Fruit fly (Drosophila melanogaster) whole organism, prepupa: ENCODE results near the gene pyd.

Experiments used
- Blimp-1 ChIP-seq: fragments of 200-800 bp; sonication (Bioruptor generic); optimal IDR thresholded peaks from 3 replicates; lab custom pipeline; 2017; ENCODE audit warnings: missing biosample characterization, missing genetic modification characterization, mild to moderate bottlenecking, moderate library complexity, missing genetic modification reagents
- CG11294 ChIP-seq: fragments of 200-800 bp; sonication (Bioruptor generic); IDR thresholded peaks from 2 replicates; pipeline ENCODE4 v1.3.6; 2022; ENCODE audit warnings: missing biosample characterization, missing genetic modification characterization
- CG11762 ChIP-seq: fragments of 200-800 bp; sonication (Bioruptor generic); optimal IDR thresholded peaks from 3 replicates; lab custom pipeline; 2016; ENCODE audit warnings: missing biosample characterization, missing genetic modification characterization; ENCODE audit not compliant: insufficient read depth
- CG11902 ChIP-seq: fragments of 200-800 bp; sonication (Bioruptor generic); optimal IDR thresholded peaks from 3 replicates; lab custom pipeline; 2016; ENCODE audit warnings: missing biosample characterization, missing genetic modification characterization
- CG15336 ChIP-seq: fragments of 200-800 bp; sonication (Bioruptor generic); IDR thresholded peaks from 2 replicates; pipeline ENCODE4 v1.3.6; 2022; ENCODE audit warnings: missing biosample characterization, missing genetic modification characterization
- CG1621 ChIP-seq: fragments of 200-800 bp; sonication (Bioruptor generic); optimal IDR thresholded peaks from 3 replicates; lab custom pipeline; 2018; ENCODE audit warnings: missing biosample characterization, mild to moderate bottlenecking, missing genetic modification characterization
- CG16779 ChIP-seq: fragments of 200-800 bp; sonication (Bioruptor generic); optimal IDR thresholded peaks from 3 replicates; lab custom pipeline; 2017; ENCODE audit warnings: missing biosample characterization, mild to moderate bottlenecking, missing genetic modification characterization
- CG31627 ChIP-seq: fragments of 200-800 bp; sonication (Bioruptor generic); optimal IDR thresholded peaks from 3 replicates; lab custom pipeline; 2016; ENCODE audit warnings: missing biosample characterization, missing genetic modification characterization
- CG32006 ChIP-seq: fragments of 200-800 bp; sonication (Bioruptor generic); optimal IDR thresholded peaks from 3 replicates; lab custom pipeline; 2017; ENCODE audit warnings: missing biosample characterization, mild to moderate bottlenecking, missing genetic modification characterization
- CG34406 ChIP-seq: fragments of 200-800 bp; sonication (Bioruptor generic); optimal IDR thresholded peaks from 3 replicates; lab custom pipeline; 2016; ENCODE audit warnings: missing biosample characterization, missing genetic modification characterization
- CG3919 ChIP-seq: fragments of 200-800 bp; sonication (Bioruptor generic); optimal IDR thresholded peaks from 3 replicates; lab custom pipeline; 2016; ENCODE audit warnings: missing biosample characterization, missing genetic modification characterization
- CG4318 ChIP-seq: fragments of 200-800 bp; sonication (Bioruptor generic); optimal IDR thresholded peaks from 3 replicates; lab custom pipeline; 2017; ENCODE audit warnings: missing biosample characterization, mild to moderate bottlenecking, missing genetic modification characterization
- CG6276 ChIP-seq: fragments of 200-800 bp; sonication (Bioruptor generic); optimal IDR thresholded peaks from 2 replicates; lab custom pipeline; 2017; ENCODE audit warnings: missing biosample characterization, mild to moderate bottlenecking, missing genetic modification characterization
- CG6854 ChIP-seq: fragments of 200-800 bp; sonication (Bioruptor generic); optimal IDR thresholded peaks from 2 replicates; lab custom pipeline; 2017; ENCODE audit warnings: missing biosample characterization, mild to moderate bottlenecking, missing genetic modification characterization
- CG8119 ChIP-seq: fragments of 200-800 bp; sonication (Bioruptor generic); IDR thresholded peaks from 3 replicates; pipeline ENCODE4 v1.3.6; 2022; ENCODE audit warnings: missing biosample characterization, missing genetic modification characterization
- CG8632 ChIP-seq: fragments of 200-800 bp; sonication (Bioruptor generic); optimal IDR thresholded peaks from 3 replicates; lab custom pipeline; 2016; ENCODE audit warnings: missing biosample characterization, missing genetic modification characterization
- Eip75B ChIP-seq: fragments of 200-800 bp; sonication (Bioruptor generic); optimal IDR thresholded peaks from 3 replicates; lab custom pipeline; 2016; ENCODE audit warnings: missing biosample characterization, missing genetic modification characterization
- Eip78C ChIP-seq: fragments of 200-800 bp; sonication (Bioruptor generic); peaks from one replicate; lab custom pipeline; 2016; ENCODE audit warnings: missing biosample characterization, missing genetic modification characterization
- Ets96B ChIP-seq: fragments of 200-800 bp; optimal IDR thresholded peaks from 2 replicates; lab custom pipeline; 2019; ENCODE audit warnings: missing biosample characterization, mild to moderate bottlenecking, missing genetic modification characterization, moderate library complexity
- Hr4 ChIP-seq: fragments of 200-800 bp; sonication (Bioruptor generic); optimal IDR thresholded peaks from 3 replicates; lab custom pipeline; 2016; ENCODE audit warnings: missing biosample characterization, missing genetic modification characterization
- Met ChIP-seq: fragments of 200-800 bp; sonication (Bioruptor generic); optimal IDR thresholded peaks from 3 replicates; lab custom pipeline; 2016; ENCODE audit warnings: missing biosample characterization, missing genetic modification characterization
- OdsH ChIP-seq: fragments of 200-800 bp; sonication (Bioruptor generic); optimal IDR thresholded peaks from 3 replicates; lab custom pipeline; 2016; ENCODE audit warnings: missing biosample characterization, missing genetic modification characterization
- Smox ChIP-seq: fragments of 200-800 bp; sonication (Bioruptor generic); optimal IDR thresholded peaks from 3 replicates; lab custom pipeline; 2016; ENCODE audit warnings: missing biosample characterization, missing genetic modification characterization
- Sox102F ChIP-seq: fragments of 200-800 bp; sonication (Bioruptor generic); optimal IDR thresholded peaks from 2 replicates; lab custom pipeline; 2016; ENCODE audit warnings: missing biosample characterization, mild to moderate bottlenecking, missing genetic modification characterization
- achi ChIP-seq: fragments of 200-800 bp; sonication (Bioruptor generic); optimal IDR thresholded peaks from 3 replicates; lab custom pipeline; 2016; ENCODE audit warnings: missing biosample characterization, missing genetic modification characterization
- acj6 ChIP-seq: fragments of 200-800 bp; sonication (Bioruptor generic); optimal IDR thresholded peaks from 3 replicates; lab custom pipeline; 2016; ENCODE audit warnings: missing biosample characterization, missing genetic modification characterization
- dac ChIP-seq: fragments of 200-800 bp; sonication (Bioruptor generic); optimal IDR thresholded peaks from 2 replicates; lab custom pipeline; 2017; ENCODE audit warnings: missing biosample characterization, mild to moderate bottlenecking, missing genetic modification characterization
- dsx ChIP-seq: fragments of 200-800 bp; optimal IDR thresholded peaks from 3 replicates; lab custom pipeline; 2019; ENCODE audit warnings: missing biosample characterization, mild to moderate bottlenecking, missing genetic modification characterization, moderate library complexity; ENCODE audit not compliant: poor library complexity, severe bottlenecking
- eg ChIP-seq: fragments of 200-800 bp; sonication (Bioruptor generic); IDR thresholded peaks from 3 replicates; pipeline ENCODE4 v1.3.6; 2022; ENCODE audit warnings: missing biosample characterization, missing genetic modification characterization
- esn ChIP-seq: fragments of 200-800 bp; sonication (Bioruptor generic); optimal IDR thresholded peaks from 2 replicates; lab custom pipeline; 2016; ENCODE audit warnings: missing biosample characterization, mild to moderate bottlenecking, missing genetic modification characterization, moderate library complexity
- spab ChIP-seq: fragments of 200-800 bp; sonication (Bioruptor generic); optimal IDR thresholded peaks from 2 replicates; lab custom pipeline; 2017; ENCODE audit warnings: missing biosample characterization, mild to moderate bottlenecking, missing genetic modification characterization, missing genetic modification reagents
- ss ChIP-seq, 2 experiments: fragments of 200-800 bp; sonication (Bioruptor generic); optimal IDR thresholded peaks; 2 replicates in 1 of 2; 3 replicates in 1 of 2; lab custom pipeline; 2017 to 2018; ENCODE audit warnings: mild to moderate bottlenecking in 2 of 2, missing biosample characterization in 2 of 2, missing genetic modification characterization in 2 of 2, moderate library complexity in 1 of 2
- svp ChIP-seq: fragments of 200-800 bp; sonication (Bioruptor generic); peaks from one replicate; lab custom pipeline; 2016; ENCODE audit warnings: missing biosample characterization, missing genetic modification characterization
- vri ChIP-seq: fragments of 200-800 bp; sonication (Bioruptor generic); optimal IDR thresholded peaks from 3 replicates; lab custom pipeline; 2016; ENCODE audit warnings: missing biosample characterization, mild to moderate bottlenecking, missing genetic modification characterization

The pyd gene

DNA sequence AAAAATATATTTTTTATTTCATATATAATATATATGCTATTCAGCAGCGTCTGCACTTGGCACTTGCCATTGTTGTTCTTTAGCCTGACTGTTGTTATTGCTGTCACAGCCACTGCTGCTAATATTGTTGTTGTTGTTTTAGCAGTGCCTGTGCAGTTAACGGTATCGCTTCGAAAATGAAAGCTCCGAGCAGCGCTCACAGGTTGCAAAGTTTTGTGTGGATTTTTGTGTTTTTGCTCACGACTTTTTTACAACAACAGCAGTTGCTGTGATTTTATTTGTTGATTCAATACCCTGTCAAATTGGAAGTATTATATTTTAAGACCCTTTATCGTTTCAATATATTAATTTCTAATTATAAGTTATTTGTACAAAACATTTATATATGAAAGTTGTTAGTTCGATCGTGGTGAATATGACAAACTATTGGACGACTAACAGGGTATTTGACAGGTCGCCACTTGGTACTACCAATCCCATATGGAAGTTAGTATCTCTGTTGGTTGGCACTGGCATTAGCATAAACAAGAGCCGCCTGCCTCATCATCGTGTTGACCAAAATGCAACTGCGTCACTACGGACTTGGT is 32.2 kb upstream of the pyd start:
- TF ChIP-seq CG34406 (GFP tag; lab: Kevin White, UChicago) (peak; percentile 18), OdsH (GFP tag; lab: Kevin White, UChicago) (peak; percentile 37), CG6276 (peak; percentile 21), Hr4 (GFP tag; lab: Kevin White, UChicago) (peak; percentile 54), Smox (GFP tag; lab: Kevin White, UChicago) (peak; percentile 4), eg (GFP tag; lab: Robert Waterston, UW) (peak; percentile 75), svp (peak; percentile 63), CG15336 (peak; percentile 62), CG11902 (GFP tag; lab: Kevin White, UChicago) (no peak), CG11762 (no peak), Sox102F (no peak), dsx (GFP tag; lab: Kevin White, UChicago) (no peak), CG32006 (GFP tag; lab: Kevin White, UChicago) (peak; percentile 81), Blimp-1 (GFP tag; lab: Kevin White, UChicago) (peak; percentile 42), Ets96B (tag; lab: Kevin White, UChicago) (no peak), CG8119 (GFP tag; lab: Robert Waterston, UW) (peak; percentile 65; the same call in 1 of the 3 replicates), CG4318 (GFP tag; lab: Kevin White, UChicago) (peak; percentile 56), Eip78C (GFP tag; lab: Kevin White, UChicago) (peak; percentile 16), acj6 (GFP tag; lab: Kevin White, UChicago) (peak; percentile 8), dac (peak; percentile 29), esn (GFP tag; lab: Kevin White, UChicago) (peak; percentile 17)

DNA sequence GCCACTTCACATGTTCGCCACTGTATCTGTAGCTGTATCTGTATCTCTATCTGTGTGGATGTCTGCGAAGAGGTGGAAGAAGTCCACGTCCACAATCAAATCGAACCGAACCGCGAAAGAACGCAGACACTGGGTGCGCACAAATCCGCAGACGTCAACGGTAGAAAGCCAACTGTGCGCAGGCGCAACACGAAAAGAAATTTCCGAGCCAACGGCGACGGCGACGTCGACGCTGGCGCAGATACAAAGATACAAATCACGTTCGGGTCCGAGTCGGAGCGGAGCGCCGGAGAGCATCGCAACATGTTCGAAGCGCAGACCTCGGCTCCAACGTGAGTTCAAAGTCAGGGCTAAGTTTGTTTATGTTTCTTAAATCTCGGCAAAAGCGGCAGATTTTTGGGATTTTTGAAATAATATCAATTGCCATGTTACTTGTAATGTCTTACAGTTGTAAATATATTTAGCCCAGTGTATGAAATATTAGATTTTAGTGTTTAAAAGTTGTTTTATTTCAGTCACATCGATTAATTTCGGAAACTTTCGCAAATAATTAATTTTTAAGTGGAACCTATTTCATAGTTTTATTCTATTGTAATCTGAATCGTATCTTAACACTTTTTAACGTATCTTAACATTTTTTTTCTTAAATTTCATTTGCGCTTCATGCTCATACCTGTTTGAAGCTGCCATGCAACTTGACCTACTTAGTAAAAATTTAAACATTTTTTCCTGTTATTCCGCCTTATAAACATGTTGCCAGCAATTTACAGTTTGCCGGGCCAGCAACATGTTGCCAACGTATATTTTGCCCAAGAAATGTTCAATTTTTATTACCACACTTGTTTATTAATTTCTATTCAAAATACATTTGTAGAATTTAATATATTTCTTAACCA is 31.4 kb upstream of the pyd start, which contains the start of gene ich:
ich (minus strand) TSS at position 178 of the 896 bp plus-strand sequence.
- TF ChIP-seq CG6854 (GFP tag; lab: Kevin White, UChicago): no peak
- no peak for TF ChIP-seq ss (GFP tag; optimal IDR thresholded peaks at IDR 0.05; lab: Kevin White, UChicago)
- no peak for TF ChIP-seq CG11294
- TF ChIP-seq CG11902 (GFP tag; lab: Kevin White, UChicago): no peak
- TF ChIP-seq CG32006 (GFP tag; lab: Kevin White, UChicago): peak; percentile 37
- 0 out of 3 replicates have a peak, but pooled peaks have one; percentile 33 for TF ChIP-seq eg (GFP tag; lab: Robert Waterston, UW)
- no peak for TF ChIP-seq CG8632 (GFP tag; lab: Kevin White, UChicago)
- TF ChIP-seq Hr4 (GFP tag; lab: Kevin White, UChicago): no peak
- TF ChIP-seq achi (GFP tag; lab: Kevin White, UChicago): no peak
- no peak for TF ChIP-seq spab (GFP tag; lab: Kevin White, UChicago)
- TF ChIP-seq dsx (GFP tag; lab: Kevin White, UChicago): peak; percentile 22
- TF ChIP-seq Eip78C (GFP tag; lab: Kevin White, UChicago): peak; percentile 68
- TF ChIP-seq CG16779 (tag; lab: Kevin White, UChicago): no peak
- no peak for TF ChIP-seq vri (GFP tag; lab: Kevin White, UChicago)
- peak; percentile 2 for TF ChIP-seq CG3919 (GFP tag; lab: Kevin White, UChicago)
- no peak for TF ChIP-seq CG34406 (GFP tag; lab: Kevin White, UChicago)
- TF ChIP-seq CG8119 (GFP tag; lab: Robert Waterston, UW): no peak
- peak; percentile 62 for TF ChIP-seq CG1621
- TF ChIP-seq CG15336: no peak
- TF ChIP-seq Met (GFP tag; lab: Kevin White, UChicago): no peak
- TF ChIP-seq CG31627 (GFP tag; lab: Kevin White, UChicago): no peak
- TF ChIP-seq CG4318 (GFP tag; lab: Kevin White, UChicago): no peak
- TF ChIP-seq Eip75B (GFP tag; lab: Kevin White, UChicago): peak; percentile 2
